Worm (Caenorhabditis elegans): ENCODE results near the gene str-66.

DNA sequence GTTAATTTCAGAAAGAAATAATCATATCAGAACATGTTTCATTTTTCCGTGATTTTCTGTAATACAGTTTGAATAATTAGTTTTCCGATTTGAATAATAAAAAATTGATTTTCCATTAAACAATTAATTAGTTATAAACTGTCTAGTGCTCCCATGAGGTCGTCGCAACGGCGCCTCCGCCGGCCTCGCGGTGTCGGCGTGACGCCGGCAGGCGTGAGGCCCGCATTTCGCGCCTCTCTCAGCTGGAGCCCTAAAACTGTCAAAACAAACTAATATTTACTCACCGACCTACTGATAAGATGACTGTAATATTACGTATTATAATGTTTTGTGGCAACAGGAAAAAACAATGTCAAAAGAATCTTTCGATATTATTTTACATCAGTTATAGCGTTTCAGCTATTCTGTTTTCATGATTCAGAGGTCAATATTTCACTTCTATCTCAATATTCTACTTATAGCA, 29.3 kb upstream of the str-66 start, which contains the start of gene F02C9.2:
- TF ChIP-seq cey-2 (tag; optimal IDR thresholded peaks at IDR 0.05; ENCODE audit: borderline replicate concordance, insufficient read depth) (no peak), snpc-4 (tag; optimal IDR thresholded peaks at IDR 0.05) (no peak), ama-1 (optimal IDR thresholded peaks at IDR 0.05) (no peak), rbr-2 (tag; optimal IDR thresholded peaks at IDR 0.05) (no peak), ces-1 (GFP tag; optimal IDR thresholded peaks at IDR 0.05) (no peak), daf-12 (tag; optimal IDR thresholded peaks at IDR 0.05) (no peak), nhr-237 (tag; optimal IDR thresholded peaks at IDR 0.05) (no peak), nhr-77 (tag; optimal IDR thresholded peaks at IDR 0.05) (no peak), mdl-1 (tag; optimal IDR thresholded peaks at IDR 0.05) (no peak), fos-1 (tag; optimal IDR thresholded peaks at IDR 0.05) (no peak), fkh-10 (GFP tag; optimal IDR thresholded peaks at IDR 0.05) (no peak)
